Fruit fly (Drosophila melanogaster) whole organism, embryonic: Measurements from ENCODE around the gene EMC5.
A peak's percentile ranks its signal among the peaks of the same experiment; 100 is the strongest.

ENCODE experiments used
- Abd-B ChIP-seq: fragments of 200-800 bp; sonication (Bioruptor generic); optimal IDR thresholded peaks from 2 replicates; lab custom pipeline; 2018; ENCODE audit warnings: missing biosample characterization, mild to moderate bottlenecking, missing genetic modification characterization, moderate library complexity
- CG12104 ChIP-seq: fragments of 200-800 bp; sonication (Bioruptor generic); optimal IDR thresholded peaks from 3 replicates; lab custom pipeline; 2016; ENCODE audit warnings: missing biosample characterization, missing genetic modification characterization
- CG13775 ChIP-seq: fragments of 200-800 bp; sonication (Bioruptor generic); optimal IDR thresholded peaks from 3 replicates; lab custom pipeline; 2017; ENCODE audit warnings: missing biosample characterization, mild to moderate bottlenecking, missing genetic modification characterization
- CG13894 ChIP-seq: fragments of 200-800 bp; sonication (Bioruptor generic); optimal IDR thresholded peaks from 3 replicates; lab custom pipeline; 2018; ENCODE audit warnings: missing biosample characterization, mild to moderate bottlenecking, missing genetic modification characterization, moderate library complexity
- CG15269 ChIP-seq: fragments of 200-800 bp; sonication (Bioruptor generic); optimal IDR thresholded peaks from 2 replicates; lab custom pipeline; 2018; ENCODE audit warnings: missing biosample characterization, mild to moderate bottlenecking, missing genetic modification characterization, moderate library complexity
- CG17359 ChIP-seq: fragments of 200-800 bp; sonication (Bioruptor generic); optimal IDR thresholded peaks from 3 replicates; lab custom pipeline; 2018; ENCODE audit warnings: missing biosample characterization, mild to moderate bottlenecking, missing genetic modification characterization, moderate library complexity
- CG17912 ChIP-seq: fragments of 200-800 bp; sonication (Bioruptor generic); optimal IDR thresholded peaks from 2 replicates; lab custom pipeline; 2018; ENCODE audit warnings: missing biosample characterization, mild to moderate bottlenecking, missing genetic modification characterization
- CG1792 ChIP-seq: fragments of 200-800 bp; sonication (Bioruptor generic); optimal IDR thresholded peaks from 2 replicates; lab custom pipeline; 2016; ENCODE audit warnings: missing biosample characterization, missing genetic modification characterization
- CG2129 ChIP-seq: fragments of 200-800 bp; sonication (Bioruptor generic); IDR thresholded peaks from 2 replicates; pipeline ENCODE4 v1.3.6; 2022; ENCODE audit warnings: missing biosample characterization, missing genetic modification characterization; ENCODE audit not compliant: partially characterized antibody
- CG2199 ChIP-seq: fragments of 200-800 bp; sonication (Bioruptor generic); IDR thresholded peaks from 3 replicates; pipeline ENCODE4 v1.3.6; 2022; ENCODE audit warnings: missing biosample characterization, missing genetic modification characterization
- CG2678 ChIP-seq: fragments of 200-800 bp; sonication (Bioruptor generic); optimal IDR thresholded peaks from 3 replicates; lab custom pipeline; 2019; ENCODE audit warnings: missing biosample characterization, mild to moderate bottlenecking, missing genetic modification characterization, moderate library complexity
- CG33557 ChIP-seq: fragments of 200-800 bp; sonication (Bioruptor generic); optimal IDR thresholded peaks from 2 replicates; lab custom pipeline; 2019; ENCODE audit warnings: missing biosample characterization, mild to moderate bottlenecking, missing genetic modification characterization, moderate library complexity
- CG3407 ChIP-seq: fragments of 200-800 bp; sonication (Bioruptor generic); optimal IDR thresholded peaks from 2 replicates; lab custom pipeline; 2018; ENCODE audit warnings: missing biosample characterization, mild to moderate bottlenecking, missing genetic modification characterization
- CG34376 ChIP-seq: fragments of 200-800 bp; sonication (Bioruptor generic); optimal IDR thresholded peaks from 2 replicates; lab custom pipeline; 2018; ENCODE audit warnings: missing biosample characterization, mild to moderate bottlenecking, missing genetic modification characterization
- CG4328 ChIP-seq: fragments of 200-800 bp; sonication (Bioruptor generic); optimal IDR thresholded peaks from 3 replicates; lab custom pipeline; 2017; ENCODE audit warnings: missing biosample characterization, missing genetic modification reagents, missing genetic modification characterization
- CG4854 ChIP-seq: fragments of 200-800 bp; sonication (Bioruptor generic); optimal IDR thresholded peaks from 2 replicates; lab custom pipeline; 2016; ENCODE audit warnings: missing biosample characterization, missing genetic modification characterization, inconsistent platforms
- CG6272 ChIP-seq: fragments of 200-800 bp; sonication (Bioruptor generic); IDR thresholded peaks from 2 replicates; pipeline ENCODE4 v1.3.6; 2022; ENCODE audit warnings: missing biosample characterization, missing genetic modification characterization
- CG6654 ChIP-seq: fragments of 200-800 bp; sonication (Bioruptor generic); optimal IDR thresholded peaks from 2 replicates; lab custom pipeline; 2017; ENCODE audit warnings: missing biosample characterization, mild to moderate bottlenecking, missing genetic modification characterization
- CG6854 ChIP-seq: fragments of 200-800 bp; sonication (Bioruptor generic); optimal IDR thresholded peaks from 3 replicates; lab custom pipeline; 2017; ENCODE audit warnings: missing biosample characterization, mild to moderate bottlenecking, missing genetic modification characterization
- CG7556 ChIP-seq: fragments of 200-800 bp; sonication (Bioruptor generic); optimal IDR thresholded peaks from 2 replicates; lab custom pipeline; 2017; ENCODE audit warnings: missing biosample characterization, mild to moderate bottlenecking, missing genetic modification characterization
- CG8359 ChIP-seq: fragments of 200-800 bp; sonication (Bioruptor generic); optimal IDR thresholded peaks from 2 replicates; lab custom pipeline; 2017; ENCODE audit warnings: missing biosample characterization, mild to moderate bottlenecking, missing genetic modification characterization, borderline replicate concordance
- CG9215 ChIP-seq: fragments of 200-800 bp; sonication (Bioruptor generic); IDR thresholded peaks from 2 replicates; pipeline ENCODE4 v1.3.6; 2022; ENCODE audit warnings: missing biosample characterization, missing genetic modification characterization
- Dref ChIP-seq: fragments of 200-800 bp; sonication (Bioruptor generic); IDR thresholded peaks from 2 replicates; pipeline ENCODE4 v1.3.6; 2022; ENCODE audit warnings: missing biosample characterization, missing genetic modification characterization
- Fer3 ChIP-seq: fragments of 200-800 bp; sonication (Bioruptor generic); optimal IDR thresholded peaks from 2 replicates; lab custom pipeline; 2018; ENCODE audit warnings: missing biosample characterization, mild to moderate bottlenecking, missing genetic modification characterization, moderate library complexity
- Hey ChIP-seq: fragments of 200-800 bp; sonication (Bioruptor generic); optimal IDR thresholded peaks from 3 replicates; lab custom pipeline; 2018; ENCODE audit warnings: missing biosample characterization, mild to moderate bottlenecking, missing genetic modification characterization
- Hr39 ChIP-seq: fragments of >200 bp; optimal IDR thresholded peaks from 2 replicates; lab custom pipeline; 2017
- Jarid2 ChIP-seq: fragments of 200-800 bp; sonication (Bioruptor generic); optimal IDR thresholded peaks from 3 replicates; lab custom pipeline; 2017; ENCODE audit warnings: mild to moderate bottlenecking, missing biosample characterization, missing genetic modification reagents, missing genetic modification characterization
- Nf-YB ChIP-seq: fragments of 200-800 bp; sonication (Bioruptor generic); optimal IDR thresholded peaks from 3 replicates; lab custom pipeline; 2019; ENCODE audit warnings: missing biosample characterization, mild to moderate bottlenecking, missing genetic modification characterization, moderate library complexity
- Pdp1 ChIP-seq, 2 experiments: fragments of 200-800 bp; sonication (Bioruptor generic); optimal IDR thresholded peaks; 3 replicates each; lab custom pipeline; 2016; ENCODE audit warnings: missing biosample characterization in 2 of 2, missing genetic modification characterization in 2 of 2, mild to moderate bottlenecking in 1 of 2, moderate library complexity in 1 of 2
- Six4 ChIP-seq: fragments of 200-800 bp; sonication (Bioruptor generic); optimal IDR thresholded peaks from 2 replicates; lab custom pipeline; 2016; ENCODE audit warnings: missing biosample characterization, missing genetic modification characterization
- cg ChIP-seq: fragments of 200-800 bp; sonication (Bioruptor generic); optimal IDR thresholded peaks from 3 replicates; lab custom pipeline; 2019; ENCODE audit warnings: missing biosample characterization, mild to moderate bottlenecking, missing genetic modification characterization, moderate library complexity
- dpn ChIP-seq, 2 experiments: fragments of 200-800 bp; sonication (Bioruptor generic); optimal IDR thresholded peaks; 3 replicates each; lab custom pipeline; 2016; ENCODE audit warnings: missing biosample characterization in 2 of 2, missing genetic modification characterization in 2 of 2
- exex ChIP-seq: fragments of 200-800 bp; sonication (Bioruptor generic); optimal IDR thresholded peaks from 4 replicates; lab custom pipeline; 2018; ENCODE audit warnings: missing biosample characterization, mild to moderate bottlenecking, missing genetic modification characterization, moderate library complexity
- gem ChIP-seq: fragments of 200-800 bp; sonication (Bioruptor generic); optimal IDR thresholded peaks from 2 replicates; lab custom pipeline; 2019; ENCODE audit warnings: missing biosample characterization, mild to moderate bottlenecking, missing genetic modification characterization, moderate library complexity
- gsb-n ChIP-seq: fragments of 200-800 bp; sonication (Bioruptor generic); optimal IDR thresholded peaks from 3 replicates; lab custom pipeline; 2018; ENCODE audit warnings: missing biosample characterization, mild to moderate bottlenecking, missing genetic modification characterization
- h ChIP-seq: fragments of >200 bp; optimal IDR thresholded peaks from 2 replicates; lab custom pipeline; 2017
- lov ChIP-seq, 2 experiments: fragments of 200-800 bp in 1 of 2; fragments of >200 bp in 1 of 2; sonication (Bioruptor generic) in 1 of 2; IDR thresholded peaks in 1 of 2; optimal IDR thresholded peaks in 1 of 2; 2 replicates in 1 of 2; 3 replicates in 1 of 2; pipeline versions ENCODE4 v1.3.6 to Lab custom; 2017 to 2022; ENCODE audit warnings: missing biosample characterization in 1 of 2, missing genetic modification characterization in 1 of 2
- mirr ChIP-seq: fragments of 200-800 bp; sonication (Bioruptor generic); optimal IDR thresholded peaks from 3 replicates; lab custom pipeline; 2018; ENCODE audit warnings: missing biosample characterization, mild to moderate bottlenecking, missing genetic modification characterization
- nmo ChIP-seq: fragments of 200-800 bp; sonication (Bioruptor generic); optimal IDR thresholded peaks from 2 replicates; lab custom pipeline; 2018; ENCODE audit warnings: missing biosample characterization, mild to moderate bottlenecking, missing genetic modification characterization, moderate library complexity
- onecut ChIP-seq: fragments of 200-800 bp; sonication (Bioruptor generic); IDR thresholded peaks from 2 replicates; pipeline ENCODE4 v1.3.6; 2022; ENCODE audit warnings: missing biosample characterization, missing genetic modification characterization
- pho ChIP-seq: fragments of 200-800 bp; sonication (Bioruptor generic); optimal IDR thresholded peaks from 2 replicates; lab custom pipeline; 2016; ENCODE audit warnings: missing biosample characterization, missing genetic modification characterization
- pzg ChIP-seq: fragments of 200-800 bp; sonication (Bioruptor generic); optimal IDR thresholded peaks from 3 replicates; lab custom pipeline; 2018; ENCODE audit warnings: missing biosample characterization, mild to moderate bottlenecking, missing genetic modification characterization, moderate library complexity
- sd ChIP-seq: fragments of 200-800 bp; sonication (Bioruptor generic); optimal IDR thresholded peaks from 3 replicates; lab custom pipeline; 2018; ENCODE audit warnings: missing biosample characterization, mild to moderate bottlenecking, missing genetic modification characterization, moderate library complexity
- toy ChIP-seq: fragments of 200-800 bp; sonication (Bioruptor generic); IDR thresholded peaks from 2 replicates; pipeline ENCODE4 v1.3.6; 2022; ENCODE audit warnings: missing biosample characterization, missing genetic modification characterization
- unc-4 ChIP-seq: fragments of 200-800 bp; sonication (Bioruptor generic); IDR thresholded peaks from 2 replicates; pipeline ENCODE4 v1.3.6; 2022; ENCODE audit warnings: missing biosample characterization, missing genetic modification characterization; ENCODE audit not compliant: partially characterized antibody

The EMC5 gene

dm6 chr2L:18995660-18996417 is 8.3 kb downstream of the EMC5 start, which contains the start of gene CG10650 (continued):
- no peak for TF ChIP-seq Abd-B
- no peak for TF ChIP-seq lov (optimal IDR thresholded peaks at IDR 0.05; lab: Kevin White, UChicago)
- no peak for TF ChIP-seq lov (GFP tag; IDR thresholded peaks at IDR 0.05; lab: Robert Waterston, UW)
- TF ChIP-seq CG4854 = no peak
- TF ChIP-seq Jarid2 (GFP tag; lab: Kevin White, UChicago) = peak; percentile 62
- no peak for TF ChIP-seq pho
- TF ChIP-seq exex (tag; lab: Kevin White, UChicago) = peak; percentile 39
- no peak for TF ChIP-seq CG33557 (GFP tag; lab: Kevin White, UChicago)
- TF ChIP-seq CG4328 (GFP tag; lab: Kevin White, UChicago) = no peak
- TF ChIP-seq cg (GFP tag; lab: Kevin White, UChicago) = peak; percentile 67
- peak; percentile 17 for TF ChIP-seq CG34376 (GFP tag; lab: Kevin White, UChicago)
- no peak for TF ChIP-seq nmo (GFP tag; lab: Kevin White, UChicago)
- peak; percentile 10 for TF ChIP-seq Nf-YB (GFP tag; lab: Kevin White, UChicago)
- TF ChIP-seq CG12104 (GFP tag; lab: Kevin White, UChicago) = no peak
- TF ChIP-seq CG9215 (GFP tag; lab: Robert Waterston, UW) = no peak
- TF ChIP-seq CG2199 (GFP tag; lab: Robert Waterston, UW) = 0 out of 3 replicates have a peak, but pooled peaks have one; percentile 34
- no peak for TF ChIP-seq pzg (GFP tag; lab: Kevin White, UChicago)
- peak; percentile 36 for TF ChIP-seq Hey (tag; lab: Kevin White, UChicago)
- peak in 1 of 2 experiments; percentile 34 for TF ChIP-seq Pdp1 (GFP tag; optimal IDR thresholded peaks at IDR 0.05; lab: Kevin White, UChicago)
- no peak for TF ChIP-seq CG6272

dm6 chr2L:18997148-18997547 is 9.6 kb downstream of the EMC5 start, which contains the start of gene CG31792:
TSS of gene CG31792 (plus strand) at chr2L:18997448.
- TF ChIP-seq CG13775 (no peak), sd (tag; lab: Kevin White, UChicago) (peak; percentile 4), CG15269 (tag; lab: Kevin White, UChicago) (peak; percentile 18), CG2678 (tag; lab: Kevin White, UChicago) (peak; percentile 3), exex (tag; lab: Kevin White, UChicago) (peak; percentile 48), CG8359 (no peak), CG13894 (no peak), CG34376 (GFP tag; lab: Kevin White, UChicago) (peak; percentile 12)
- TF ChIP-seq, all 482 proteins: peak for 5

dm6 chr2L:19002468-19002867 is 15.0 kb downstream of the EMC5 start:
- TF ChIP-seq unc-4 (no peak), onecut (no peak), exex (tag; lab: Kevin White, UChicago) (peak; percentile 66), toy (no peak), CG2129 (no peak), mirr (peak; percentile 62), CG7556 (GFP tag; lab: Kevin White, UChicago) (no peak)

dm6 chr2L:19002959-19003371 is 15.5 kb downstream of the EMC5 start, which contains the start of gene CG31793:
TSS of gene CG31793 (plus strand) at chr2L:19003367.
- peak; percentile 52 for TF ChIP-seq CG17359
- TF ChIP-seq CG2678 (tag; lab: Kevin White, UChicago) = peak; percentile 79
- peak; percentile 72 for TF ChIP-seq gem (tag; lab: Kevin White, UChicago)
- TF ChIP-seq CG6654 = no peak
- TF ChIP-seq gsb-n (tag; lab: Kevin White, UChicago) = no peak
- no peak for TF ChIP-seq Dref
- TF ChIP-seq Hr39 (lab: Kevin White, UChicago) = no peak
- TF ChIP-seq dpn (GFP tag; optimal IDR thresholded peaks at IDR 0.05; lab: Kevin White, UChicago) = peak in 1 of 2 experiments; percentile 32
- TF ChIP-seq Fer3 (tag; lab: Kevin White, UChicago) = peak; percentile 64
- TF ChIP-seq CG17912 = no peak
- no peak for TF ChIP-seq Six4 (GFP tag; lab: Kevin White, UChicago)
- peak; percentile 56 for TF ChIP-seq CG6854
- no peak for TF ChIP-seq CG3407 (GFP tag; lab: Kevin White, UChicago)
- TF ChIP-seq CG1792 (GFP tag; lab: Kevin White, UChicago) = no peak
- no peak for TF ChIP-seq h (lab: Kevin White, UChicago)
